Worm (Caenorhabditis elegans): ENCODE data around the gene K06A4.7.

ce11 chrV:9507742-9508141, 16.5 kb upstream of the K06A4.7 start, which contains the start of gene acs-14:
- TF ChIP-seq fkh-3 (tag; optimal IDR thresholded peaks at IDR 0.05) (no peak), efl-1 (GFP tag; optimal IDR thresholded peaks at IDR 0.05) (no peak), F52B5.7 (tag; optimal IDR thresholded peaks at IDR 0.05) (no peak), F55B11.4 (tag; optimal IDR thresholded peaks at IDR 0.05; ENCODE audit: borderline replicate concordance, insufficient read depth) (no peak), ceh-79 (tag; optimal IDR thresholded peaks at IDR 0.05) (no peak), snpc-3.4 (tag; optimal IDR thresholded peaks at IDR 0.05) (no peak)

All from whole organism, young adult.